Fruit fly (Drosophila melanogaster): ENCODE measurements around the gene tsg.

Gene tsg

DNA sequence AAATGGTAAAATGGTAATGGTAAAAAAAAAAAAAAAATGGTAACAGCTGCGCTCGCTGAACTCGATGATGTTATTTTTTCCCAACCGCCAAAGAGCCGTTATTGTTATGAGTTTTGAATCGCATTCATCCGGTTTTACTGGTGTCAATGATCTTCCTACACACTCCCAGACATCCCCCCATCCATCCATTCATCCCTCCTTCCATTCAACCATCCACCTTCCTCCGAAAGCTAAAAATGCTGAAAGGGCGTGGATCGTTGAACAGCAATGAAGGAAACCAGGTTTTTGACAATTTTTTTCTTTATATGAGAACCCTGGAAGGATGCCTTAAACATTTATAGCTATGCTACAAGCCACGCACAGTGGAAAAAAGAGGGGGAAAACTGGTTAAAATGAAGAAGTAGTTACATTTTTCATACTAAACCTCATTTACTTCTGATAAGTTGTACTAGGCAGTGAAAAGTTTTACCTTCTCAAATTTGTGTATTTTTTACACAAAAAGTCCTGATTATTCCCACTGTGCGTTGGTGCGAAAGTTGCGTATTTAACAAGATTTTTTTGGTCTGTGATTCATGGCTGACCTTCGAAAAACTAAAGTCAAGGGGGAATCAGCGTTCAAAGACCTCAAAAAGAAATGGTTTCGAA lies 11.3 kb upstream of the tsg start (continued):
- TF ChIP-seq lov (optimal IDR thresholded peaks at IDR 0.05) (no peak), lov (GFP tag; IDR thresholded peaks at IDR 0.05) (no peak), Hmr (GFP tag; optimal IDR thresholded peaks at IDR 0.05) (no peak), CG6175 (GFP tag; IDR thresholded peaks at IDR 0.05) (no peak), Oaz (GFP tag; IDR thresholded peaks at IDR 0.05) (no peak), Nf-YB (GFP tag; optimal IDR thresholded peaks at IDR 0.05) (no peak), odd (GFP tag; optimal IDR thresholded peaks at IDR 0.05) (no peak), hkb (optimal IDR thresholded peaks at IDR 0.05) (no peak), hkb (GFP tag; IDR thresholded peaks at IDR 0.05) (no peak), CG7271 (tag; optimal IDR thresholded peaks at IDR 0.05) (no peak), CG2120 (GFP tag; optimal IDR thresholded peaks at IDR 0.05) (no peak), HmgZ (tag; optimal IDR thresholded peaks at IDR 0.05) (no peak), MESR4 (GFP tag; optimal IDR thresholded peaks at IDR 0.05) (no peak), CG1233 (GFP tag; optimal IDR thresholded peaks at IDR 0.05) (no peak), CoRest (tag; optimal IDR thresholded peaks at IDR 0.05) (no peak), CG17568 (GFP tag; optimal IDR thresholded peaks at IDR 0.05) (no peak), Dip3 (GFP tag; optimal IDR thresholded peaks at IDR 0.05) (no peak), Hr3 (GFP tag; optimal IDR thresholded peaks at IDR 0.05) (no peak), pnt (GFP tag; optimal IDR thresholded peaks at IDR 0.05) (no peak), Drgx (GFP tag; IDR thresholded peaks at IDR 0.05) (0 out of 2 replicates have a peak, but pooled peaks have one; percentile 19), luna (GFP tag; optimal IDR thresholded peaks at IDR 0.05) (no peak), BEAF-32 (GFP tag; optimal IDR thresholded peaks at IDR 0.05) (no peak), Bgb (GFP tag; IDR thresholded peaks at IDR 0.05; ENCODE audit: partially characterized antibody) (no peak), nom (GFP tag; optimal IDR thresholded peaks at IDR 0.05) (peak; percentile 25), Sox102F (GFP tag; optimal IDR thresholded peaks at IDR 0.05) (peak; percentile 48), Dad (GFP tag; optimal IDR thresholded peaks at IDR 0.05) (no peak), nerfin-1 (tag; optimal IDR thresholded peaks at IDR 0.05) (no peak), Med (GFP tag) (peak; percentile 70), dmrt11E (tag; optimal IDR thresholded peaks at IDR 0.05) (no peak), usp (GFP tag; optimal IDR thresholded peaks at IDR 0.05) (no peak), run (tag; optimal IDR thresholded peaks at IDR 0.05) (no peak), sd (tag; optimal IDR thresholded peaks at IDR 0.05) (no peak), CG14014 (GFP tag; IDR thresholded peaks at IDR 0.05) (no peak), GATAe (GFP tag; conservative IDR thresholded peaks at IDR 0.05) (no peak), CG11247 (GFP tag; IDR thresholded peaks at IDR 0.05) (no peak), ftz-f1 (GFP tag; optimal IDR thresholded peaks at IDR 0.05) (no peak), shn (GFP tag; optimal IDR thresholded peaks at IDR 0.05) (no peak), CG5180 (GFP tag; optimal IDR thresholded peaks at IDR 0.05) (no peak), CG1603 (tag; optimal IDR thresholded peaks at IDR 0.05) (peak; percentile 37), sens-2 (GFP tag; IDR thresholded peaks at IDR 0.05) (0 out of 2 replicates have a peak, but pooled peaks have one; percentile 18), CG12391 (tag; optimal IDR thresholded peaks at IDR 0.05) (peak; percentile 3), Dek (tag; optimal IDR thresholded peaks at IDR 0.05) (no peak), C15 (GFP tag; IDR thresholded peaks at IDR 0.05) (no peak), bsh (GFP tag; optimal IDR thresholded peaks at IDR 0.05) (peak in 1 of 2 experiments; percentile 34), CG2712 (tag; optimal IDR thresholded peaks at IDR 0.05) (peak; percentile 15), dati (GFP tag; IDR thresholded peaks at IDR 0.05) (no peak), sc (optimal IDR thresholded peaks at IDR 0.05) (no peak), sc (GFP tag; optimal IDR thresholded peaks at IDR 0.05) (no peak), pfk (GFP tag; optimal IDR thresholded peaks at IDR 0.05) (no peak), az2 (GFP tag; optimal IDR thresholded peaks at IDR 0.05) (no peak), CG16813 (GFP tag; IDR thresholded peaks at IDR 0.05; ENCODE audit: partially characterized antibody) (no peak)
